Worm (Caenorhabditis elegans) whole organism, young adult: ENCODE measurements around the gene ZK757.2.

ENCODE experiments used
- B0019.2 ChIP-seq: fragments of 200-800 bp; sonication (Bioruptor generic); conservative IDR thresholded peaks from 2 replicates; pipeline ENCODE4 v1.3.6; 2022; ENCODE audit warnings: missing genetic modification reagents, missing genetic modification characterization, missing compliant biosample characterization
- B0336.3 ChIP-seq: fragments of 200-800 bp; sonication (Bioruptor generic); IDR thresholded peaks from 2 replicates; pipeline ENCODE4 v1.3.6; 2022; ENCODE audit warnings: missing genetic modification characterization, missing compliant biosample characterization
- F10E7.11 ChIP-seq: sonication (generic microtip); optimal IDR thresholded peaks from 2 replicates; lab custom pipeline; 2017; ENCODE audit warnings: mild to moderate bottlenecking, missing genetic modification characterization, moderate library complexity, missing compliant biosample characterization
- F22D6.2 ChIP-seq: sonication (generic microtip); optimal IDR thresholded peaks from 2 replicates; lab custom pipeline; 2016; ENCODE audit warnings: mild to moderate bottlenecking, missing genetic modification characterization, missing compliant biosample characterization
- F33H1.4 ChIP-seq: fragments of 200-800 bp; sonication (Bioruptor generic); IDR thresholded peaks from 2 replicates; pipeline ENCODE4 v1.3.6; 2022; ENCODE audit warnings: missing genetic modification reagents, missing genetic modification characterization, missing compliant biosample characterization
- F39B2.1 ChIP-seq: fragments of 200-800 bp; sonication (Bioruptor generic); IDR thresholded peaks from 2 replicates; pipeline ENCODE4 v1.3.6; 2022; ENCODE audit warnings: missing genetic modification reagents, missing genetic modification characterization, missing compliant biosample characterization
- F57A8.1 ChIP-seq: fragments of 200-800 bp; sonication (Bioruptor generic); optimal IDR thresholded peaks from 2 replicates; lab custom pipeline; 2018; ENCODE audit warnings: mild to moderate bottlenecking, missing genetic modification characterization, moderate library complexity, missing compliant biosample characterization
- F57C9.4 ChIP-seq: sonication (generic microtip); optimal IDR thresholded peaks from 2 replicates; lab custom pipeline; 2017; ENCODE audit warnings: mild to moderate bottlenecking, missing genetic modification characterization, missing compliant biosample characterization
- K11D2.4 ChIP-seq: fragments of 200-800 bp; sonication (Bioruptor generic); IDR thresholded peaks from 2 replicates; pipeline ENCODE4 v1.3.6; 2022; ENCODE audit warnings: missing genetic modification reagents, missing genetic modification characterization, missing compliant biosample characterization
- K12H6.12 ChIP-seq: fragments of 200-800 bp; sonication (Bioruptor generic); optimal IDR thresholded peaks from 2 replicates; lab custom pipeline; 2018; ENCODE audit warnings: mild to moderate bottlenecking, missing genetic modification characterization, missing compliant biosample characterization
- T26A5.8 ChIP-seq: sonication (generic microtip); optimal IDR thresholded peaks from 2 replicates; lab custom pipeline; 2016; ENCODE audit warnings: missing genetic modification characterization, missing compliant biosample characterization
- Y95B8A.8 ChIP-seq: fragments of 200-800 bp; sonication (Bioruptor generic); IDR thresholded peaks from 2 replicates; pipeline ENCODE4 v1.3.6; 2022; ENCODE audit warnings: missing genetic modification reagents, missing genetic modification characterization, missing compliant biosample characterization
- ama-1 ChIP-seq, 3 experiments: fragments of 150-350 bp in 1 of 3; sonication (generic microtip) in 2 of 3; optimal IDR thresholded peaks; 2 replicates each; lab custom pipeline; 2014 to 2018; ENCODE audit warnings: missing biosample characterization in 2 of 3, missing genetic modification characterization in 2 of 3, missing genetic modification reagents in 2 of 3
- aptf-2 ChIP-seq: fragments of 200-800 bp; sonication (Bioruptor generic); conservative IDR thresholded peaks from 2 replicates; pipeline ENCODE4 v1.3.6; 2022; ENCODE audit warnings: missing genetic modification reagents, missing genetic modification characterization, missing compliant biosample characterization
- aptf-3 ChIP-seq: fragments of 200-800 bp; sonication (Bioruptor generic); IDR thresholded peaks from 2 replicates; pipeline ENCODE4 v1.3.6; 2022; ENCODE audit warnings: missing genetic modification characterization, missing compliant biosample characterization
- bed-1 ChIP-seq: fragments of 200-800 bp; sonication (Bioruptor generic); IDR thresholded peaks from 2 replicates; pipeline ENCODE4 v1.3.6; 2022; ENCODE audit warnings: missing genetic modification reagents, missing genetic modification characterization, missing compliant biosample characterization
- cebp-1 ChIP-seq, 2 experiments: fragments of 200-800 bp in 1 of 2; sonication (Bioruptor generic) in 1 of 2; sonication (generic microtip) in 1 of 2; IDR thresholded peaks in 1 of 2; optimal IDR thresholded peaks in 1 of 2; 2 replicates each; pipeline versions ENCODE4 v1.3.6 to Lab custom; 2017 to 2022; ENCODE audit warnings: missing compliant biosample characterization in 2 of 2, missing genetic modification characterization in 2 of 2, mild to moderate bottlenecking in 1 of 2, missing genetic modification reagents in 1 of 2, moderate library complexity in 1 of 2
- ceh-100 ChIP-seq: fragments of 200-800 bp; sonication (Bioruptor generic); IDR thresholded peaks from 2 replicates; pipeline ENCODE4 v1.3.6; 2022; ENCODE audit warnings: missing genetic modification reagents, missing genetic modification characterization, missing compliant biosample characterization
- ceh-27 ChIP-seq: fragments of 200-800 bp; sonication (Bioruptor generic); optimal IDR thresholded peaks from 2 replicates; lab custom pipeline; 2018; ENCODE audit warnings: mild to moderate bottlenecking, missing genetic modification characterization, moderate library complexity, missing compliant biosample characterization
- ceh-91 ChIP-seq: fragments of 200-800 bp; sonication (Bioruptor generic); IDR thresholded peaks from 2 replicates; pipeline ENCODE4 v1.3.6; 2022; ENCODE audit warnings: missing genetic modification reagents, missing genetic modification characterization, missing compliant biosample characterization
- chd-7 ChIP-seq: sonication (generic microtip); optimal IDR thresholded peaks from 2 replicates; lab custom pipeline; 2016; ENCODE audit warnings: mild to moderate bottlenecking, missing genetic modification characterization, moderate library complexity, missing compliant biosample characterization
- die-1 ChIP-seq: sonication (generic microtip); optimal IDR thresholded peaks from 2 replicates; lab custom pipeline; 2016; ENCODE audit warnings: missing genotype, mild to moderate bottlenecking, missing genetic modification characterization, missing compliant biosample characterization
- dpff-1 ChIP-seq: sonication (generic microtip); optimal IDR thresholded peaks from 2 replicates; lab custom pipeline; 2017; ENCODE audit warnings: mild to moderate bottlenecking, missing genetic modification characterization, missing compliant biosample characterization
- efl-1 ChIP-seq: fragments of 150-350 bp; optimal IDR thresholded peaks from 2 replicates; lab custom pipeline; 2014; ENCODE audit warnings: missing biosample characterization, missing genetic modification reagents, missing genetic modification characterization
- egl-44 ChIP-seq: fragments of 200-800 bp; sonication (Bioruptor generic); IDR thresholded peaks from 2 replicates; pipeline ENCODE4 v1.3.6; 2022; ENCODE audit warnings: missing genetic modification reagents, missing genetic modification characterization, missing compliant biosample characterization
- egrh-3 ChIP-seq: fragments of 200-800 bp; sonication (Bioruptor generic); IDR thresholded peaks from 2 replicates; pipeline ENCODE4 v1.3.6; 2022; ENCODE audit warnings: missing genetic modification reagents, missing genetic modification characterization, missing compliant biosample characterization
- ekl-4 ChIP-seq: fragments of 200-800 bp; sonication (Bioruptor generic); IDR thresholded peaks from 2 replicates; pipeline ENCODE4 v1.3.6; 2022; ENCODE audit warnings: missing genetic modification reagents, missing genetic modification characterization, missing compliant biosample characterization
- gei-17 ChIP-seq: fragments of 200-800 bp; sonication (Bioruptor generic); optimal IDR thresholded peaks from 2 replicates; lab custom pipeline; 2018; ENCODE audit warnings: mild to moderate bottlenecking, missing genetic modification characterization, missing compliant biosample characterization
- hmg-1.2 ChIP-seq: fragments of 200-800 bp; sonication (Bioruptor generic); IDR thresholded peaks from 2 replicates; pipeline ENCODE4 v1.3.6; 2022; ENCODE audit warnings: missing genetic modification reagents, missing genetic modification characterization, missing compliant biosample characterization
- lin-26 ChIP-seq: fragments of 200-800 bp; sonication (Bioruptor generic); IDR thresholded peaks from 2 replicates; pipeline ENCODE4 v1.3.6; 2022; ENCODE audit warnings: missing genetic modification reagents, missing genetic modification characterization, missing compliant biosample characterization
- lir-1 ChIP-seq: fragments of 200-800 bp; sonication (Bioruptor generic); conservative IDR thresholded peaks from 2 replicates; pipeline ENCODE4 v1.3.6; 2022; ENCODE audit warnings: missing genetic modification reagents, missing genetic modification characterization, missing compliant biosample characterization
- madf-3 ChIP-seq: fragments of 200-800 bp; sonication (Bioruptor generic); IDR thresholded peaks from 2 replicates; pipeline ENCODE4 v1.3.6; 2022; ENCODE audit warnings: missing genetic modification reagents, missing genetic modification characterization, missing compliant biosample characterization
- madf-6 ChIP-seq: fragments of 200-800 bp; sonication (Bioruptor generic); IDR thresholded peaks from 2 replicates; pipeline ENCODE4 v1.3.6; 2022; ENCODE audit warnings: missing genetic modification reagents, missing genetic modification characterization, missing compliant biosample characterization
- nfya-2 ChIP-seq: fragments of 200-800 bp; sonication (Bioruptor generic); IDR thresholded peaks from 2 replicates; pipeline ENCODE4 v1.3.6; 2022; ENCODE audit warnings: missing genetic modification reagents, missing genetic modification characterization, missing compliant biosample characterization
- pbrm-1 ChIP-seq: fragments of 200-800 bp; sonication (Bioruptor generic); IDR thresholded peaks from 2 replicates; pipeline ENCODE4 v1.3.6; 2022; ENCODE audit warnings: missing genetic modification reagents, missing genetic modification characterization, missing compliant biosample characterization
- repo-1 ChIP-seq: sonication (generic microtip); optimal IDR thresholded peaks from 2 replicates; lab custom pipeline; 2017; ENCODE audit warnings: mild to moderate bottlenecking, missing genetic modification characterization, missing compliant biosample characterization
- rpc-1 ChIP-seq, 2 experiments: fragments of 150-350 bp in 1 of 2; sonication (generic microtip) in 1 of 2; optimal IDR thresholded peaks; 2 replicates each; lab custom pipeline; 2014 to 2018; ENCODE audit warnings: missing biosample characterization in 1 of 2, missing genetic modification characterization in 1 of 2, missing genetic modification reagents in 1 of 2, missing genotype in 1 of 2
- snpc-1.1 ChIP-seq: sonication (generic microtip); optimal IDR thresholded peaks from 2 replicates; lab custom pipeline; 2017; ENCODE audit warnings: missing genetic modification characterization, mild to moderate bottlenecking, missing compliant biosample characterization, antibody characterized with exemption, moderate library complexity, missing genotype, missing genetic modification reagents; ENCODE audit not compliant: insufficient read depth
- snpc-1.3 ChIP-seq: sonication (generic microtip); optimal IDR thresholded peaks from 2 replicates; lab custom pipeline; 2017; ENCODE audit warnings: missing genetic modification characterization, mild to moderate bottlenecking, missing compliant biosample characterization, antibody characterized with exemption, moderate library complexity, missing genotype, missing genetic modification reagents; ENCODE audit not compliant: insufficient read depth
- sptf-2 ChIP-seq: fragments of 200-800 bp; sonication (Bioruptor generic); optimal IDR thresholded peaks from 2 replicates; lab custom pipeline; 2018; ENCODE audit warnings: mild to moderate bottlenecking, missing genetic modification characterization, missing compliant biosample characterization
- tlf-1 ChIP-seq: fragments of 200-800 bp; sonication (Bioruptor generic); optimal IDR thresholded peaks from 2 replicates; lab custom pipeline; 2018; ENCODE audit warnings: mild to moderate bottlenecking, missing genetic modification characterization, missing compliant biosample characterization
- xnd-1 ChIP-seq: sonication (generic microtip); optimal IDR thresholded peaks from 2 replicates; lab custom pipeline; 2016; ENCODE audit warnings: missing genotype, missing genetic modification reagents, missing genetic modification characterization, missing compliant biosample characterization
- ztf-18 ChIP-seq: sonication (generic microtip); optimal IDR thresholded peaks from 2 replicates; lab custom pipeline; 2016; ENCODE audit warnings: missing genotype, mild to moderate bottlenecking, missing genetic modification characterization, missing compliant biosample characterization
- ztf-22 ChIP-seq: fragments of 200-800 bp; sonication (Bioruptor generic); optimal IDR thresholded peaks from 2 replicates; lab custom pipeline; 2018; ENCODE audit warnings: mild to moderate bottlenecking, missing genetic modification characterization, moderate library complexity, missing compliant biosample characterization
- ztf-3 ChIP-seq: fragments of 200-800 bp; sonication (Bioruptor generic); optimal IDR thresholded peaks from 2 replicates; lab custom pipeline; 2018; ENCODE audit warnings: mild to moderate bottlenecking, missing genetic modification characterization, missing compliant biosample characterization
- ztf-6 ChIP-seq: fragments of 200-800 bp; sonication (Bioruptor generic); IDR thresholded peaks from 2 replicates; pipeline ENCODE4 v1.3.6; 2022; ENCODE audit warnings: missing genetic modification reagents, missing genetic modification characterization, missing compliant biosample characterization

The ZK757.2 gene

DNA sequence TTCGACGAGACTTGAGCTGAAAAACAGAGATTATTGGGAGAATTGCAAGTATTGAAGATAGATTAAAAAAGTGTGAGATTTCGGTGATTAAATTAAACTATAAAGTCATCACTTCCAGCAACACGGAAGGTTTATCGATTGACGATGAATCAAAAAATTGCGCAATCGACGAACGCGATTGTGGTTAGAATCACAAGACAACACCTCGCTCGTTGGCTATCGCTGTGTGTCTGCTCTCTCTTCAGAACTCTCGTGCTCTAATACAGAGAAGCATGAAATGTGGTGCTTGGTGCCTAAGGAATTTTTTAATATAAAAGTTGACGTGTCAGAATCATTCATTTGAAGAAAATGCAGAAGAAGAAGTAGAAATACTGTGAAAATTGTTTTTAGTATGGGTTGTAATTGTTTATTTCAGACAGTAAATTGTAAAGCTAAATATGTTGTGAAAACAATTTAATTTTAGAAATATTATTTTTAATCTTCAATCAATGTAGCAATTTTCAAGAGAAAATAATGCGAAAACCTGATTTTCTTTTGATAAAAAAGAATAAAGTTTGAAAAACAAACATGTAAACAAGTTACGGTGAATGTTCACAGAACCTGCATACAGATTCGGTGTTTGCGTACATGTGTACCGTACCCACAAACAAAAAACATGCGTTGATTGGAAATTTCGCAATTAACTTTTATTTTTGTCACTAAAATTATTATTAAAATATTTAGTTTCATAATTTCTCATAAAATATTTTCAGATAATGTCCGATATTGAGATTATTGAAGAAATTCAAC, 51.4 kb downstream of the ZK757.2 start, which contains the start of the genes ZK632.10 and ZK632.11 (continued):
- TF ChIP-seq ztf-22 = no peak
- no peak for TF ChIP-seq T26A5.8 (tag; lab: Kevin White, UChicago)
- no peak for TF ChIP-seq snpc-1.1 (tag; lab: Kevin White, UChicago)
- TF ChIP-seq aptf-3 (GFP tag; lab: Robert Waterston, UW) = no peak
- TF ChIP-seq Y95B8A.8 (GFP tag; lab: Robert Waterston, UW) = no peak
- no peak for TF ChIP-seq lin-26 (GFP tag; lab: Robert Waterston, UW)
- TF ChIP-seq sptf-2 = no peak
- TF ChIP-seq pbrm-1 (GFP tag; lab: Robert Waterston, UW) = peak; percentile 56
- no peak for TF ChIP-seq F10E7.11 (tag; lab: Kevin White, UChicago)
- TF ChIP-seq F33H1.4 (GFP tag; lab: Robert Waterston, UW) = peak; percentile 66
- no peak for TF ChIP-seq F57A8.1 (GFP tag; lab: Kevin White, UChicago)
- TF ChIP-seq efl-1 (GFP tag; lab: Kevin White, UChicago) = no peak
- peak; percentile 20 for TF ChIP-seq ceh-27 (GFP tag; lab: Kevin White, UChicago)
- no peak for TF ChIP-seq ekl-4 (GFP tag; lab: Robert Waterston, UW)
- TF ChIP-seq madf-3 (GFP tag; lab: Robert Waterston, UW) = peak; percentile 37; the same call in 1 of the 2 replicates
- peak; percentile 91 for TF ChIP-seq cebp-1 (GFP tag; IDR thresholded peaks at IDR 0.05; lab: Robert Waterston, UW)
- TF ChIP-seq cebp-1 (tag; optimal IDR thresholded peaks at IDR 0.05; lab: Kevin White, UChicago) = peak; percentile 89
- no peak for TF ChIP-seq K11D2.4 (GFP tag; lab: Robert Waterston, UW)
- no peak for TF ChIP-seq tlf-1 (GFP tag; lab: Kevin White, UChicago)
- no peak for TF ChIP-seq bed-1 (GFP tag; lab: Robert Waterston, UW)
- no peak for TF ChIP-seq ama-1 (optimal IDR thresholded peaks at IDR 0.05; lab: Kevin White, UChicago)
- TF ChIP-seq ama-1 (GFP tag; optimal IDR thresholded peaks at IDR 0.05; lab: Kevin White, UChicago) = no peak
- no peak for TF ChIP-seq F22D6.2 (tag; lab: Kevin White, UChicago)
- TF ChIP-seq rpc-1 (optimal IDR thresholded peaks at IDR 0.05; lab: Kevin White, UChicago) = no peak
- no peak for TF ChIP-seq rpc-1 (tag; optimal IDR thresholded peaks at IDR 0.05; lab: Kevin White, UChicago)
- TF ChIP-seq ceh-100 = no peak
- no peak for TF ChIP-seq die-1 (tag; lab: Kevin White, UChicago)
- TF ChIP-seq F39B2.1 = 0 out of 2 replicates have a peak, but pooled peaks have one; percentile 31
- TF ChIP-seq madf-6 = peak; percentile 29; the same call in 1 of the 2 replicates
- TF ChIP-seq hmg-1.2 (GFP tag; lab: Robert Waterston, UW) = peak; percentile 44; the same call in 1 of the 2 replicates
- TF ChIP-seq gei-17 (GFP tag; lab: Kevin White, UChicago) = no peak
- no peak for TF ChIP-seq xnd-1
- peak; percentile 59 for TF ChIP-seq K12H6.12 (tag; lab: Kevin White, UChicago)
- no peak for TF ChIP-seq ztf-18 (tag; lab: Kevin White, UChicago)
- no peak for TF ChIP-seq nfya-2 (GFP tag; lab: Robert Waterston, UW)
- TF ChIP-seq egl-44 (GFP tag; lab: Robert Waterston, UW) = no peak
- TF ChIP-seq B0336.3 (GFP tag; lab: Robert Waterston, UW) = no peak
- no peak for TF ChIP-seq dpff-1 (tag; lab: Kevin White, UChicago)
- no peak for TF ChIP-seq B0019.2 (GFP tag; lab: Robert Waterston, UW)
- TF ChIP-seq ztf-6 (GFP tag; lab: Robert Waterston, UW) = no peak
- TF ChIP-seq chd-7 (tag; lab: Kevin White, UChicago) = no peak
- TF ChIP-seq snpc-1.3 = no peak
- TF ChIP-seq F57C9.4 (tag; lab: Kevin White, UChicago) = no peak
- peak; percentile 53 for TF ChIP-seq ceh-91
- no peak for TF ChIP-seq repo-1 (tag; lab: Kevin White, UChicago)
- TF ChIP-seq lir-1 = no peak
- no peak for TF ChIP-seq egrh-3 (GFP tag; lab: Robert Waterston, UW)
- no peak for TF ChIP-seq ztf-3 (GFP tag; lab: Kevin White, UChicago)
- TF ChIP-seq aptf-2 (GFP tag; lab: Robert Waterston, UW) = no peak
